Worm (Caenorhabditis elegans): ENCODE data around the gene sor-1.
A peak's percentile ranks its signal among the peaks of the same experiment; 100 is the strongest.

- TF ChIP-seq pha-4 (tag; optimal IDR thresholded peaks at IDR 0.05) (peak; percentile 21), ztf-11 (tag; optimal IDR thresholded peaks at IDR 0.05) (no peak), nhr-237 (tag; optimal IDR thresholded peaks at IDR 0.05) (no peak), sptf-1 (tag; optimal IDR thresholded peaks at IDR 0.05) (peak; percentile 9)
Observed at ce11 chrIII:8425076-8425475, 7.1 kb downstream of the sor-1 start.
